Fruit fly (Drosophila melanogaster): Measurements from ENCODE around the gene Clp.

The Clp gene

DNA sequence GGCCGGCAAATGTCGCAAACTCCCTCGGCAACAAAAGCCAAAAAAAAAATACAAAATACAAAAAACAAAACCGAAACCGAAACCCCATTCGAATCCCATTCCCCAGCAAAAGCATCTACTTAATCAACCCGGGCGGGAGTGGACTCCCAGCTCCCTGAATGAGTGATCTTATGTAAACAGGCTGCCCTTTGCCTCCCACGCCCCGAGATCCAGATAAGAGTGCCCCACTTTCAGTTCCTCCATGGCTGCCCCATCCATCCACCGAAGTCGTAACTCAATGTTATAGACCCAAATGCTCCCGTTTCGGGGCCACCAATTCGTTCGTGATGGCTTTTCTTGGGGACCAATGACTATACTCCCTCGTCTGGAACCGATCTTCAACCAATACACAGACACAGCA is 7.3 kb downstream of the Clp start:
- TF ChIP-seq gem (tag; optimal IDR thresholded peaks at IDR 0.05) (no peak), dan (GFP tag; IDR thresholded peaks at IDR 0.05) (no peak), pan (optimal IDR thresholded peaks at IDR 0.05) (no peak), pan (GFP tag; optimal IDR thresholded peaks at IDR 0.05 in 1 of 2, IDR thresholded peaks at IDR 0.05 in 1 of 2) (no peak), sr (GFP tag; IDR thresholded peaks at IDR 0.05) (peak; percentile 17; the same call in 1 of the 3 replicates), CG3065 (GFP tag; optimal IDR thresholded peaks at IDR 0.05) (no peak), CG10147 (GFP tag; optimal IDR thresholded peaks at IDR 0.05) (no peak), rib (GFP tag; IDR thresholded peaks at IDR 0.05) (0 out of 2 replicates have a peak, but pooled peaks have one; percentile 46), Chrac-16 (GFP tag; optimal IDR thresholded peaks at IDR 0.05) (no peak), crol (GFP tag; IDR thresholded peaks at IDR 0.05) (peak; percentile 45), Sox100B (GFP tag; optimal IDR thresholded peaks at IDR 0.05) (no peak), Dad (GFP tag; optimal IDR thresholded peaks at IDR 0.05) (no peak), crp (GFP tag; optimal IDR thresholded peaks at IDR 0.05) (no peak), Pdp1 (GFP tag; optimal IDR thresholded peaks at IDR 0.05) (peak in 1 of 2 experiments; percentile 83), CG14050 (GFP tag; IDR thresholded peaks at IDR 0.05) (no peak), CG5953 (GFP tag; IDR thresholded peaks at IDR 0.05) (no peak), CG12769 (tag; optimal IDR thresholded peaks at IDR 0.05) (peak; percentile 40), Elba2 (GFP tag; optimal IDR thresholded peaks at IDR 0.05) (no peak), z (GFP tag; IDR thresholded peaks at IDR 0.05) (0 out of 3 replicates have a peak, but pooled peaks have one; percentile 58), cg (GFP tag; optimal IDR thresholded peaks at IDR 0.05) (peak; percentile 10), dmrt99B (tag; optimal IDR thresholded peaks at IDR 0.05) (no peak), CG10654 (GFP tag; optimal IDR thresholded peaks at IDR 0.05) (no peak), ham (GFP tag; IDR thresholded peaks at IDR 0.05) (no peak), Drgx (GFP tag; IDR thresholded peaks at IDR 0.05) (no peak), Awh (GFP tag; IDR thresholded peaks at IDR 0.05) (0 out of 2 replicates have a peak, but pooled peaks have one; percentile 38), Dll (GFP tag; IDR thresholded peaks at IDR 0.05; ENCODE audit: partially characterized antibody) (no peak), Meics (GFP tag; optimal IDR thresholded peaks at IDR 0.05) (no peak), CHES-1-like (GFP tag; optimal IDR thresholded peaks at IDR 0.05) (no peak), CG43689 (GFP tag; IDR thresholded peaks at IDR 0.05) (no peak), CG11695 (GFP tag; IDR thresholded peaks at IDR 0.05) (no peak), Gug (GFP tag; IDR thresholded peaks at IDR 0.05) (no peak), CG10979 (tag; optimal IDR thresholded peaks at IDR 0.05) (no peak)

DNA sequence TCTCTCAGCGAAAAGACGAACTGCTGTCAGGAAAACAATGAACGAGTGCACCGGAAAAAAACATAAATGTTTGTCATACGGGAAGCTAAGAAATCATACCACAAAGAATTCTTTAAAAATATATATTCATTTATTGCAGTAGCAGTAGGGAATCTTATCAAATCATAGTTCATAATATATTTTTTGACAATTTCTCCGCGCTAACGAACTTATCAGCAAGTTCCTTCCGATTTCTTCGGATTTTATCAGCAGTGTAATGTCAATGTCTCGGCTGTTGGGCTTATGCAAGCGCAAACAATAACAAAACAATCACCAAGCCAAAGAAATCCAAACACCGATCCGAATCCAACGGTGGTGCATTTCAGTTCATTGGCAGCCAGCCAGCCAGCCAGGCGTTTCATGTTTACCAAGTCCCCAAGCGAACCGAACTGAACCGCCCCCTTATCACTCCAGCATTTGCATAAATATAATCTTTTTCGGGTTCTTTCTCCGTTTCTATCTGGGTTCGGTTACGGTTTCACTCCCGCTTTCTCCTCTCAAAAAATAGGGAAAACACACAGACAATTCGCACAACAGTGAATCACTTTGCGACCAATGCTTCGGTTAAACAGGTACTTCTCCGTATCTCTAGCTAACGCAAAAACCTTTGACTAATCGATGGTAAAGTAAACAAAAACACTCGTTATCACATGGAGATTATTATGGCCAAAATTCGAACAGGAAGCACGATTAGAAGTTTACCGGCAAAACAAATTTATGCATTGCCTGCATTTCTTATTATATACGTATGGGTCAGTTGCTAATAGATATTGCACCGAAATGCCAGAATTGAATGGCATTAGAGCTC is 8.0 kb downstream of the Clp start:
- TF ChIP-seq CG7786 (GFP tag; optimal IDR thresholded peaks at IDR 0.05) (no peak), slbo (GFP tag; IDR thresholded peaks at IDR 0.05) (no peak), Tbp (GFP tag; optimal IDR thresholded peaks at IDR 0.05) (no peak), sqz (GFP tag; optimal IDR thresholded peaks at IDR 0.05) (no peak), CG8089 (GFP tag; optimal IDR thresholded peaks at IDR 0.05) (peak; percentile 33), Xrp1 (GFP tag; IDR thresholded peaks at IDR 0.05) (peak; percentile 60; the same call in 1 of the 2 replicates), CG17612 (GFP tag; IDR thresholded peaks at IDR 0.05) (no peak), CG15601 (tag; optimal IDR thresholded peaks at IDR 0.05) (peak; percentile 27), CG11247 (GFP tag; IDR thresholded peaks at IDR 0.05) (no peak), CG16813 (GFP tag; IDR thresholded peaks at IDR 0.05; ENCODE audit: partially characterized antibody) (no peak), pnt (GFP tag; optimal IDR thresholded peaks at IDR 0.05) (no peak), CG14965 (GFP tag; optimal IDR thresholded peaks at IDR 0.05; ENCODE audit: borderline replicate concordance) (no peak), ftz-f1 (GFP tag; optimal IDR thresholded peaks at IDR 0.05) (no peak), hkb (optimal IDR thresholded peaks at IDR 0.05) (no peak), hkb (GFP tag; IDR thresholded peaks at IDR 0.05) (peak; percentile 50; the same call in 1 of the 2 replicates), Hr3 (GFP tag; optimal IDR thresholded peaks at IDR 0.05) (peak; percentile 44), CG11093 (GFP tag; IDR thresholded peaks at IDR 0.05) (no peak), CG2678 (tag; optimal IDR thresholded peaks at IDR 0.05) (peak; percentile 47), zfh2 (GFP tag; optimal IDR thresholded peaks at IDR 0.05) (no peak), Oli (tag; optimal IDR thresholded peaks at IDR 0.05) (peak; percentile 54)
